Worm (Caenorhabditis elegans): ENCODE results near the gene C24H11.5.
A peak's percentile ranks its signal among the peaks of the same experiment; 100 is the strongest.

The C24H11.5 gene

DNA sequence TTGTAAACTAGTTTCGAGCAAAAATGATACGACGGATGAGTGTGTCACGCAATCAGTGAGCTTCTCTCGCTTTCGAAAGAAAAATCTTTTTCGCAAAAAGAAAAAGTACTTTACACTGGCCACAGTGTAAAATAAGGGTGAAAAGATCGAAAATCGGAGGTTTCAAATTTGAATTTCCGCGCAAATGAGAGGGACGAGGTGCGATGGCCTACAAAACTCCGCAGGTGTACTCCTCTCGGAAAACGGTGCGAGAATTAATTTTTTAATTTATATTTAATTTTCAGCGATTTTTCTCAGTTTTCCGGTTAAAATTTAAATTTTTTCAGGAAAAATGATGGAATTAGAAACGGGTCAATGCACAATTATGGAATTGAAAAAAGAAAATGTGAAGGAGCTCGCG lies 33.3 kb upstream of the C24H11.5 start, which contains the start of gene mrt-2:
TSS of gene mrt-2 (plus strand) at position 49 of the 400 bp plus-strand sequence.
- TF ChIP-seq lin-13 (GFP tag; optimal IDR thresholded peaks at IDR 0.05) (peak; percentile 76), lin-11 (tag; optimal IDR thresholded peaks at IDR 0.05) (peak; percentile 54), skn-1 (tag; optimal IDR thresholded peaks at IDR 0.05) (no peak), snpc-4 (tag; optimal IDR thresholded peaks at IDR 0.05) (peak; percentile 40), mbf-1 (tag; optimal IDR thresholded peaks at IDR 0.05) (no peak), lsy-2 (tag; optimal IDR thresholded peaks at IDR 0.05) (peak; percentile 66 to 87), Y55F3AM.14 (GFP tag; optimal IDR thresholded peaks at IDR 0.05) (no peak), sma-3 (GFP tag; optimal IDR thresholded peaks at IDR 0.05) (peak; percentile 86), ceh-82 (tag; optimal IDR thresholded peaks at IDR 0.05) (no peak), crh-2 (tag; optimal IDR thresholded peaks at IDR 0.05) (peak; percentile 76), mdl-1 (tag; optimal IDR thresholded peaks at IDR 0.05) (no peak), blmp-1 (tag; optimal IDR thresholded peaks at IDR 0.05; ENCODE audit: insufficient read depth) (peak; percentile 48), sem-4 (tag; optimal IDR thresholded peaks at IDR 0.05) (peak; percentile 91), ZK546.5 (tag; optimal IDR thresholded peaks at IDR 0.05) (no peak), nhr-77 (tag; optimal IDR thresholded peaks at IDR 0.05) (no peak), unc-55 (GFP tag; optimal IDR thresholded peaks at IDR 0.05) (peak; percentile 86), unc-39 (tag; optimal IDR thresholded peaks at IDR 0.05) (no peak), gmeb-1 (tag; optimal IDR thresholded peaks at IDR 0.05) (peak; percentile 98), aly-2 (tag; optimal IDR thresholded peaks at IDR 0.05) (no peak), nhr-12 (tag; optimal IDR thresholded peaks at IDR 0.05) (no peak), lin-39 (tag; optimal IDR thresholded peaks at IDR 0.05) (no peak), fos-1 (tag; optimal IDR thresholded peaks at IDR 0.05) (peak; percentile 17), peb-1 (tag; optimal IDR thresholded peaks at IDR 0.05) (no peak), egl-27 (tag; optimal IDR thresholded peaks at IDR 0.05) (peak; percentile 48), nhr-129 (tag; optimal IDR thresholded peaks at IDR 0.05) (peak; percentile 48), C34F6.9 (tag; optimal IDR thresholded peaks at IDR 0.05) (peak; percentile 81), ceh-16 (tag; optimal IDR thresholded peaks at IDR 0.05) (peak; percentile 46), ztf-11 (tag; optimal IDR thresholded peaks at IDR 0.05) (no peak), nhr-21 (tag; optimal IDR thresholded peaks at IDR 0.05) (peak; percentile 60), nhr-25 (tag; optimal IDR thresholded peaks at IDR 0.05) (peak; percentile 79), nhr-6 (tag; optimal IDR thresholded peaks at IDR 0.05) (peak; percentile 44), F13H6.1 (tag; optimal IDR thresholded peaks at IDR 0.05) (peak; percentile 81)

DNA sequence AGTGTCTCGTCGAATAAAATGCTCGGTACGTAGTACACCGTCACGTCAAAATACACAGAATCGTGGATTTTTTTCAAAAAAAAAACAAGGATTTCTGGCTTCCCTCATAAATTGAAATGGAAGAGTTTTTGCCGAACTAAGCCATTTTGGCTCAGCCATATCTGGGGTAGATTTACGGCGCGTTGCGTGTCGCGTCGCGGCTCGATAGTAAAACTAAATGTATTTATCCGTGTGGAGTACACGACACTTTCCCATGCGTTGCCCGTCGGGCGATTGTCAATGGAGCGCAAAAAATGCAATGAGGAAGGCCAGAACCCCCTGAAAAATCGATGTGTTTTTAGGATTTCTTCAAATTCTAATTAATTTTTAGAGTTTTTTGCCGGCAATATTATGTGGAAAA lies 29.8 kb upstream of the C24H11.5 start:
- TF ChIP-seq nhr-77 (tag; optimal IDR thresholded peaks at IDR 0.05) = no peak
- TF ChIP-seq nhr-23 (tag; optimal IDR thresholded peaks at IDR 0.05) = no peak
- TF ChIP-seq F13H6.1 (tag; optimal IDR thresholded peaks at IDR 0.05) = no peak
- TF ChIP-seq zag-1 (tag; optimal IDR thresholded peaks at IDR 0.05) = no peak

DNA sequence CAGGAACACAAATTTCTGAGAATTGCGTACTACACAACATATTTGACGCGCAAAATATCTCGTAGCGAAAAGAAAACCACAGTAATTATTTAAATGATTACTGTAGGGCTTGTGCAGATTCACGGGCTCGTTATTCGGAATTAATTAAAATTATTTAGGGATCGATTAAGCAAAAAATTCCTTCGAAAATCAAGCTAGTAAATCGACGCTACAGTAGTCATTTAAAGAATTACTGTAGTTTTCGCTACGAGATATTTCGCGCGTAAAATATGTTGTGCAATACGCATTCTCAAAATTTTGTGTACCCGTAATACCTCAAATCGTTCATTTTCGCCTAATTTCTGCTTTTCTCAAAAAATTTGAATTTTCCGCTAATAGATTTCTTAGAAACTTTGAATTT lies 29.2 kb upstream of the C24H11.5 start:
- no peak for TF ChIP-seq unc-39 (tag; optimal IDR thresholded peaks at IDR 0.05)
- TF ChIP-seq F13H6.1 (tag; optimal IDR thresholded peaks at IDR 0.05) = no peak
- TF ChIP-seq zag-1 (tag; optimal IDR thresholded peaks at IDR 0.05) = no peak
- no peak for TF ChIP-seq lsy-2 (tag; optimal IDR thresholded peaks at IDR 0.05)
- no peak for TF ChIP-seq unc-62 (GFP tag; optimal IDR thresholded peaks at IDR 0.05)
- no peak for TF ChIP-seq lin-11 (tag; optimal IDR thresholded peaks at IDR 0.05)
- no peak for TF ChIP-seq mdl-1 (tag; optimal IDR thresholded peaks at IDR 0.05)
- no peak for TF ChIP-seq aly-2 (tag; optimal IDR thresholded peaks at IDR 0.05)
- no peak for TF ChIP-seq skn-1 (tag; optimal IDR thresholded peaks at IDR 0.05)

DNA sequence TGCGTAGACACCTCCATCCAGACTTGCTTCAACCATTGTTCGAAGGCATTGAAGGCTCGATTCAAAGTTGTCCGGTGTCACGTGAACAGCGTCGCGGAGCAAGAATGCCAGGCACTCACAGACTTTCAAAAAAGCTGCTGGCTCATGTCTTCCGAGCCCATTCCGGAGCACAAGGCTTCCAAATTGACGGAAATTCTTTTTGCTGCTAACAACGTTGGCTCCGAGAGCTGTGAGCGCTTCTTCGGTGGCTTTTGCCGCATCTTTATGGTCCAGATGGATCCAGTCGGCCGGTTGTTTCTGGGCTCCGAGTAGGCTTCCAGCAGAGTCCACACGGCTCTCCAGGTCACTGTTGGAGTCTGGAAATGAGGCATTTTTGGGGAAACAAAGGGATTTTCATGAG lies 22.1 kb upstream of the C24H11.5 start:
- TF ChIP-seq nhr-10 (tag; optimal IDR thresholded peaks at IDR 0.05) = no peak
- no peak for TF ChIP-seq ztf-1 (GFP tag; conservative IDR thresholded peaks at IDR 0.05)
- no peak for TF ChIP-seq blmp-1 (tag; optimal IDR thresholded peaks at IDR 0.05; ENCODE audit: insufficient read depth)
- TF ChIP-seq skn-1 (tag; optimal IDR thresholded peaks at IDR 0.05) = no peak
- TF ChIP-seq crh-2 (tag; optimal IDR thresholded peaks at IDR 0.05) = no peak
- TF ChIP-seq Y55F3AM.14 (GFP tag; optimal IDR thresholded peaks at IDR 0.05) = no peak
- TF ChIP-seq ztf-4 (tag; optimal IDR thresholded peaks at IDR 0.05) = no peak
- no peak for TF ChIP-seq unc-55 (GFP tag; optimal IDR thresholded peaks at IDR 0.05)
- TF ChIP-seq gmeb-1 (tag; optimal IDR thresholded peaks at IDR 0.05) = no peak
- no peak for TF ChIP-seq nhr-11 (tag; optimal IDR thresholded peaks at IDR 0.05)
- TF ChIP-seq lin-11 (tag; optimal IDR thresholded peaks at IDR 0.05) = no peak
- TF ChIP-seq unc-39 (tag; optimal IDR thresholded peaks at IDR 0.05) = no peak
- no peak for TF ChIP-seq nhr-25 (tag; optimal IDR thresholded peaks at IDR 0.05)
- TF ChIP-seq lin-39 (tag; optimal IDR thresholded peaks at IDR 0.05) = no peak
